Worm (Caenorhabditis elegans): Measurements from ENCODE around the gene R05G6.1.

The R05G6.1 gene

ce11 chrIV:7487554-7488456 is 44.7 kb upstream of the R05G6.1 start, which contains the start of the genes his-60 and his-59 (continued):
- TF ChIP-seq skn-1 (tag; optimal IDR thresholded peaks at IDR 0.05) (no peak), nhr-11 (tag; optimal IDR thresholded peaks at IDR 0.05) (no peak), nfya-1 (tag; optimal IDR thresholded peaks at IDR 0.05; ENCODE audit: insufficient read depth) (no peak), elt-1 (tag; optimal IDR thresholded peaks at IDR 0.05) (no peak), daf-12 (tag; optimal IDR thresholded peaks at IDR 0.05) (no peak), aly-2 (tag; optimal IDR thresholded peaks at IDR 0.05) (no peak), nhr-237 (tag; optimal IDR thresholded peaks at IDR 0.05) (no peak), ceh-9 (tag; optimal IDR thresholded peaks at IDR 0.05) (no peak), nhr-28 (tag; optimal IDR thresholded peaks at IDR 0.05) (no peak), mdl-1 (tag; optimal IDR thresholded peaks at IDR 0.05) (no peak), ceh-82 (tag; optimal IDR thresholded peaks at IDR 0.05) (no peak)

- TF ChIP-seq lin-15B (tag; optimal IDR thresholded peaks at IDR 0.05) = no peak
- no peak for TF ChIP-seq egl-5 (tag; optimal IDR thresholded peaks at IDR 0.05)
- no peak for TF ChIP-seq elt-1 (tag; optimal IDR thresholded peaks at IDR 0.05)
- TF ChIP-seq nhr-43 (tag; optimal IDR thresholded peaks at IDR 0.05; ENCODE audit: poor library complexity, severe bottlenecking) = no peak
- TF ChIP-seq snpc-4 (tag; optimal IDR thresholded peaks at IDR 0.05) = no peak
- TF ChIP-seq unc-39 (tag; optimal IDR thresholded peaks at IDR 0.05) = no peak
- no peak for TF ChIP-seq nfya-1 (tag; optimal IDR thresholded peaks at IDR 0.05; ENCODE audit: insufficient read depth)
- no peak for TF ChIP-seq fos-1 (tag; optimal IDR thresholded peaks at IDR 0.05)
- no peak for TF ChIP-seq ceh-16 (tag; optimal IDR thresholded peaks at IDR 0.05)
- no peak for TF ChIP-seq daf-12 (tag; optimal IDR thresholded peaks at IDR 0.05)
- no peak for TF ChIP-seq nhr-23 (tag; optimal IDR thresholded peaks at IDR 0.05)
- no peak for TF ChIP-seq nhr-67 (tag; optimal IDR thresholded peaks at IDR 0.05)
- TF ChIP-seq ztf-11 (tag; optimal IDR thresholded peaks at IDR 0.05) = no peak
- no peak for TF ChIP-seq fkh-10 (GFP tag; optimal IDR thresholded peaks at IDR 0.05)
- no peak for TF ChIP-seq nhr-28 (tag; optimal IDR thresholded peaks at IDR 0.05)
- TF ChIP-seq lsy-12 (tag; optimal IDR thresholded peaks at IDR 0.05) = no peak
- TF ChIP-seq ztf-4 (tag; optimal IDR thresholded peaks at IDR 0.05) = no peak
- TF ChIP-seq ceh-28 (tag; optimal IDR thresholded peaks at IDR 0.05) = no peak
Observed at ce11 chrIV:7488457-7488783, 44.0 kb upstream of the R05G6.1 start.

ce11 chrIV:7491464-7491863 is 41.0 kb upstream of the R05G6.1 start, which contains the start of gene F55G1.1:
Gene F55G1.1, plus strand, starts transcription at chrIV:7491764.
- TF ChIP-seq mml-1 (tag; optimal IDR thresholded peaks at IDR 0.05) (no peak), hmg-11 (tag; optimal IDR thresholded peaks at IDR 0.05) (no peak), elt-1 (tag; optimal IDR thresholded peaks at IDR 0.05) (no peak), nhr-76 (tag; optimal IDR thresholded peaks at IDR 0.05) (no peak), ceh-82 (tag; optimal IDR thresholded peaks at IDR 0.05) (no peak), zag-1 (tag; optimal IDR thresholded peaks at IDR 0.05) (no peak), lin-39 (tag; optimal IDR thresholded peaks at IDR 0.05) (no peak), ceh-28 (tag; optimal IDR thresholded peaks at IDR 0.05) (no peak), unc-39 (tag; optimal IDR thresholded peaks at IDR 0.05) (no peak), elt-3 (tag; optimal IDR thresholded peaks at IDR 0.05) (no peak), snpc-4 (tag; optimal IDR thresholded peaks at IDR 0.05) (no peak)

- TF ChIP-seq nhr-67 (tag; optimal IDR thresholded peaks at IDR 0.05) (no peak), skn-1 (tag; optimal IDR thresholded peaks at IDR 0.05) (no peak), elt-1 (tag; optimal IDR thresholded peaks at IDR 0.05) (no peak), ztf-4 (tag; optimal IDR thresholded peaks at IDR 0.05) (no peak), aly-2 (tag; optimal IDR thresholded peaks at IDR 0.05) (no peak), ceh-28 (tag; optimal IDR thresholded peaks at IDR 0.05) (no peak), elt-2 (tag; optimal IDR thresholded peaks at IDR 0.05) (peak; percentile 50), mdl-1 (tag; optimal IDR thresholded peaks at IDR 0.05) (no peak), hmg-11 (tag; optimal IDR thresholded peaks at IDR 0.05) (no peak), pqm-1 (tag; optimal IDR thresholded peaks at IDR 0.05) (peak; percentile 52), lin-15B (tag; optimal IDR thresholded peaks at IDR 0.05) (no peak), jun-1 (tag; optimal IDR thresholded peaks at IDR 0.05) (no peak), nhr-43 (tag; optimal IDR thresholded peaks at IDR 0.05; ENCODE audit: poor library complexity, severe bottlenecking) (no peak)
Observed at ce11 chrIV:7497205-7497604, 35.3 kb upstream of the R05G6.1 start.
